Fruit fly (Drosophila melanogaster): Measurements from ENCODE around the gene NHP2.

Gene NHP2

DNA sequence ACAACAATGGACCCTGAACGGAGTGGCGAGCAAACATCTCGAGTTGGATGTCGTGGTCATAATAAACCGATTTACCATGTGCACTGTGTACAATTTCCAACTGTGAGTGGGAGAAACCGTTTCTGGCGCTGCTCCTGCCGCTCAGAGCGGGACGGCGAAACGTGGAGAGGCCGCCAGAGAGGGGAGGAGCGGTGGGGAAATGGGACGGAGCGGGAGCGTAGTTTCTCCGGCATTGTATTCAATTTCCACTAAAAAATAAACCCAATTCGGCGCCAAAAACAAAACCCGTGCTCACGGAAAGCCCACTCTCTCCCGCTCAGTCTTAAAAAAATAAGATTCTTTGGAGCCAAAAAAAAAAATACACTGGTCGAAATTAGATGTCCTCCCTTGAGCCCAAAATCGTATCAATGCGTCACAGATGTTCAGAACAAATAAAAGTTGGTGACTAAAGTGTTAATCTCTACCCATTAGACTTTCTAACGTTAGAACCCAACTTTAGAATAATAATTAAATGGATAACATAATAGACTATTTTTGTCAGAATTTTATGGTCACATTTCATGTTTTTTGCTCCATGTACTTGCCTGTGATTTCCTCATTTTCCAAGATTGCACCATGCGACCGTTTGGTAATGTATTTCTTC is 41.9 kb downstream of the NHP2 start (continued):
- TF ChIP-seq Adf1 (GFP tag; IDR thresholded peaks at IDR 0.05) (peak; percentile 55; the same call in 1 of the 2 replicates), CG11723 (GFP tag; optimal IDR thresholded peaks at IDR 0.05) (peak; percentile 30), Ptx1 (GFP tag; IDR thresholded peaks at IDR 0.05) (peak; percentile 76), tup (GFP tag; optimal IDR thresholded peaks at IDR 0.05) (no peak), CG13424 (tag; optimal IDR thresholded peaks at IDR 0.05) (peak; percentile 74), h (optimal IDR thresholded peaks at IDR 0.05) (no peak), CG18599 (GFP tag; optimal IDR thresholded peaks at IDR 0.05) (peak; percentile 66), CG10979 (tag; optimal IDR thresholded peaks at IDR 0.05) (peak; percentile 75), zen (tag; optimal IDR thresholded peaks at IDR 0.05) (peak; percentile 33), Ets97D (GFP tag; optimal IDR thresholded peaks at IDR 0.05) (no peak), CG13287 (GFP tag; IDR thresholded peaks at IDR 0.05; ENCODE audit: partially characterized antibody) (peak; percentile 28; the same call in 1 of the 2 replicates), seq (GFP tag; IDR thresholded peaks at IDR 0.05) (no peak), Dbx (GFP tag; IDR thresholded peaks at IDR 0.05) (peak; percentile 60; the same call in 2 of the 3 replicates), gce (GFP tag; IDR thresholded peaks at IDR 0.05) (peak; percentile 39; the same call in 1 of the 3 replicates), CG1792 (GFP tag; optimal IDR thresholded peaks at IDR 0.05) (peak; percentile 51), NK7.1 (GFP tag; optimal IDR thresholded peaks at IDR 0.05) (peak; percentile 30), D19A (tag; optimal IDR thresholded peaks at IDR 0.05) (peak; percentile 7), CG6683 (GFP tag; optimal IDR thresholded peaks at IDR 0.05) (peak; percentile 42), hb (GFP tag; IDR thresholded peaks at IDR 0.05; ENCODE audit: partially characterized antibody) (no peak), Hmx (GFP tag; optimal IDR thresholded peaks at IDR 0.05) (peak; percentile 21), Dref (GFP tag; IDR thresholded peaks at IDR 0.05) (no peak), cg (GFP tag; optimal IDR thresholded peaks at IDR 0.05) (peak; percentile 18), wdn (GFP tag; IDR thresholded peaks at IDR 0.05) (peak; percentile 18; the same call in 1 of the 2 replicates), tgo (GFP tag; IDR thresholded peaks at IDR 0.05) (peak; percentile 54; the same call in 2 of the 3 replicates), odd (GFP tag; optimal IDR thresholded peaks at IDR 0.05) (peak; percentile 48), CG18476 (GFP tag; optimal IDR thresholded peaks at IDR 0.05) (peak; percentile 45), jing (GFP tag; optimal IDR thresholded peaks at IDR 0.05) (peak; percentile 47), CG2678 (tag; optimal IDR thresholded peaks at IDR 0.05) (peak; percentile 78), z (GFP tag; IDR thresholded peaks at IDR 0.05) (peak; percentile 90), CG10209 (GFP tag; optimal IDR thresholded peaks at IDR 0.05) (peak; percentile 65), ato (GFP tag; IDR thresholded peaks at IDR 0.05; ENCODE audit: partially characterized antibody) (peak; percentile 51; the same call in 1 of the 2 replicates), ERR (GFP tag; optimal IDR thresholded peaks at IDR 0.05) (no peak), eyg (GFP tag; optimal IDR thresholded peaks at IDR 0.05) (no peak), CG5245 (GFP tag; optimal IDR thresholded peaks at IDR 0.05) (peak; percentile 51), sisA (GFP tag; IDR thresholded peaks at IDR 0.05) (peak; percentile 71), Dll (GFP tag; IDR thresholded peaks at IDR 0.05; ENCODE audit: partially characterized antibody) (no peak; the same call in 3 of the 4 replicates), CG3065 (GFP tag; optimal IDR thresholded peaks at IDR 0.05) (no peak), CG7928 (GFP tag; optimal IDR thresholded peaks at IDR 0.05) (no peak), CG1602 (GFP tag; optimal IDR thresholded peaks at IDR 0.05) (peak; percentile 66), CG32767 (GFP tag; IDR thresholded peaks at IDR 0.05) (no peak), ap (GFP tag; IDR thresholded peaks at IDR 0.05) (peak; percentile 61; the same call in 1 of the 2 replicates), CG7839 (tag; optimal IDR thresholded peaks at IDR 0.05) (peak; percentile 76), yki (optimal IDR thresholded peaks at IDR 0.05) (peak; percentile 76), eve (GFP tag; optimal IDR thresholded peaks at IDR 0.05) (peak in 1 of 2 experiments; percentile 90), Sox102F (GFP tag; optimal IDR thresholded peaks at IDR 0.05) (peak; percentile 81), Camta (GFP tag; optimal IDR thresholded peaks at IDR 0.05) (peak; percentile 50), peb (GFP tag; IDR thresholded peaks at IDR 0.05) (no peak), run (tag; optimal IDR thresholded peaks at IDR 0.05) (no peak), jumu (GFP tag; optimal IDR thresholded peaks at IDR 0.05) (peak; percentile 59), CG14014 (GFP tag; IDR thresholded peaks at IDR 0.05) (peak; percentile 57; the same call in 1 of the 2 replicates)

All from whole organism, embryonic.